Worm (Caenorhabditis elegans) whole organism, L3 larva: Measurements from ENCODE around the gene R12H7.4.
A peak's percentile ranks its signal among the peaks of the same experiment; 100 is the strongest.

ENCODE experiments used
- ama-1 ChIP-seq: fragments of 150-350 bp; optimal IDR thresholded peaks from 2 replicates; lab custom pipeline; 2018
- ceh-82 ChIP-seq: fragments of 150-350 bp; optimal IDR thresholded peaks from 2 replicates; lab custom pipeline; 2014; ENCODE audit warnings: missing biosample characterization, missing genetic modification characterization
- eor-1 ChIP-seq, 2 experiments: fragments of 150-350 bp; optimal IDR thresholded peaks; 2 replicates each; lab custom pipeline; 2014 to 2018; ENCODE audit warnings: missing biosample characterization in 2 of 2, missing genetic modification characterization in 2 of 2
- nhr-237 ChIP-seq: fragments of 150-350 bp; optimal IDR thresholded peaks from 2 replicates; lab custom pipeline; 2014; ENCODE audit warnings: missing biosample characterization, missing genetic modification characterization
- nhr-25 ChIP-seq: sonication (generic microtip); optimal IDR thresholded peaks from 2 replicates; lab custom pipeline; 2017; ENCODE audit warnings: missing biosample characterization, missing genetic modification characterization
- snpc-4 ChIP-seq: fragments of 150-350 bp; optimal IDR thresholded peaks from 2 replicates; lab custom pipeline; 2014; ENCODE audit warnings: missing biosample characterization, missing genetic modification characterization
- tbx-2 ChIP-seq: sonication (generic microtip); optimal IDR thresholded peaks from 2 replicates; lab custom pipeline; 2016; ENCODE audit warnings: mild to moderate bottlenecking, missing genetic modification characterization, missing compliant biosample characterization
- unc-39 ChIP-seq: sonication (generic microtip); optimal IDR thresholded peaks from 4 replicates; lab custom pipeline; 2017; ENCODE audit warnings: missing biosample characterization, missing genetic modification characterization

ce11 chrX:13220609-13221008 lies 3.7 kb downstream of the R12H7.4 start:
- TF ChIP-seq tbx-2 (tag; lab: Kevin White, UChicago) (no peak), snpc-4 (tag; lab: Kevin White, UChicago) (peak; percentile 37), ceh-82 (no peak), eor-1 (tag; optimal IDR thresholded peaks at IDR 0.05; lab: Kevin White, UChicago) (no peak), nhr-25 (tag; lab: Kevin White, UChicago) (no peak), unc-39 (tag; lab: Kevin White, UChicago) (no peak), ama-1 (lab: Kevin White, UChicago) (no peak), nhr-237 (tag; lab: Kevin White, UChicago) (no peak)
